Worm (Caenorhabditis elegans): ENCODE data around the gene C43H6.12.
A peak's percentile ranks its signal among the peaks of the same experiment; 100 is the strongest.

The C43H6.12 gene

DNA sequence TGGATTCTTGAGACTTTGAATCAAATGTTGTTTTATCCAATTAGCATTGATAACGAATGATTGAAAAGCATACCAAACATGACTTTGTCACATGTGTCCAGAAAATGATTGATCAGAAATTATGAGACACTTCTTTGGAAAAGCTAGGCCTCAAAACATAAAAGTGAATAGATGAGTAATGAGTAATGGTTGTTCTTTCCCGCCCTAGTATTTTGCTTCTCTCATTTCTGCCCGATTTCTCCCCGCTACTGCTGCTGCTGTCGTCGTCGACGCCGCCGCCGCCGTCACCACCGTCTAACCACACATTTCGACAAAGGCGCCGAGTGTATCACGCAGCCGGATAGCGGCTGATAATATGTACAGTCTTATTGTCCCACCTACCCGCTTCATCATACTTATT, 24.0 kb upstream of the C43H6.12 start, which contains the start of gene F47G3.1:
Gene F47G3.1, plus strand, starts transcription at position 301 of the 400 bp plus-strand sequence.
- TF ChIP-seq dao-5 (tag; optimal IDR thresholded peaks at IDR 0.05) (no peak), W03F9.2 (tag; optimal IDR thresholded peaks at IDR 0.05) (no peak), him-1 (tag; optimal IDR thresholded peaks at IDR 0.05) (no peak)

DNA sequence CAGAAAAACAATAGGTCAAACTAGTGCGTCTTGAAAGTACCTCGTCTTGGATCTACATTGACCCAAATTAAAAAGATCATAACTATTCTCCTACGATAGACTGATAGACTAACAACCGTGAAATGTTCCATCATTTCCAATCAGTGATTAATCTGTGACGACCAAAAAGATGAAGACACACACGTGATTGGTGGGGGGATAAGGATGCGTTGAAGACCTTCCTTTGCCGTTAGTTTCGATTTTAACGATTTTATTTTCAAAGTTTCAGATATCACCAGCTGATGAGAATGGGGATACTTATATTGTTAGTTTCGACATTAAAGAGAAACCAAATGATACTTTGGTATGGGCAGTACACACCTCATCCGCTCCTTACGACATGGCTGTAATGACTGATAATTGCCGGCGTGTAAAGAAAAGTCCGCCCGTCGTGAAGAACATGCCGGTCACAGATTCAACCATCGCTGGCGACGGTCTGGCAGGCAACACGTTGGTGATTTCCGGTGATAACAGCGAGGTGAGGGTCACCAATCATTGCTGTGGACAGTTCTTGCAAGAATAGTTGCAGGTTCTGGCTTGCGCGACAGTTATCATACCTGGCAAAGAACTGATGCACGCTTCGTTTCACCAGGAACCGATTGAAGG, 22.4 kb upstream of the C43H6.12 start:
- no peak for TF ChIP-seq W03F9.2 (tag; optimal IDR thresholded peaks at IDR 0.05)
- TF ChIP-seq dao-5 (tag; optimal IDR thresholded peaks at IDR 0.05), result no peak
- no peak for TF ChIP-seq him-1 (tag; optimal IDR thresholded peaks at IDR 0.05)

DNA sequence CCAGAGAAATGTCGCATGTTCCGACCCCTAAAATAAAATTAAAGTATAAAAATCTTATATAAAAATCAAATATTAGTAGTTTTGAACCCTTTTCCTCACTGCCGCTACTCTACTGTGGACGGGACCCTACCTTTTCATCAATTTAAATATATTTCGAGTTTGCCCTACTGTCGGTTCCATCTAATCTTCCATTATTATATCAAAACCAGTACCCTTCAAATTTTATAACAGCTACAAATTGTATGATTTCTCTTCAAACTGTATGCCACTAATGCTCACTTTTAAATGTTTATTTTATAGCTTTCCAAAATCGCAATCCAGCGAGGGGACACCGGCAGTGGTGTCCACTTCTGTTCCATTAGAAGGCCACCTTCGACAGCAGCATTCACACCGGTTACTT, 14.4 kb upstream of the C43H6.12 start, which contains the start of gene C43H6.6:
Gene C43H6.6, plus strand, starts transcription at position 301 of the 400 bp plus-strand sequence.
- TF ChIP-seq W03F9.2 (tag; optimal IDR thresholded peaks at IDR 0.05), result no peak
- TF ChIP-seq him-1 (tag; optimal IDR thresholded peaks at IDR 0.05), result no peak
- TF ChIP-seq dao-5 (tag; optimal IDR thresholded peaks at IDR 0.05), result no peak

DNA sequence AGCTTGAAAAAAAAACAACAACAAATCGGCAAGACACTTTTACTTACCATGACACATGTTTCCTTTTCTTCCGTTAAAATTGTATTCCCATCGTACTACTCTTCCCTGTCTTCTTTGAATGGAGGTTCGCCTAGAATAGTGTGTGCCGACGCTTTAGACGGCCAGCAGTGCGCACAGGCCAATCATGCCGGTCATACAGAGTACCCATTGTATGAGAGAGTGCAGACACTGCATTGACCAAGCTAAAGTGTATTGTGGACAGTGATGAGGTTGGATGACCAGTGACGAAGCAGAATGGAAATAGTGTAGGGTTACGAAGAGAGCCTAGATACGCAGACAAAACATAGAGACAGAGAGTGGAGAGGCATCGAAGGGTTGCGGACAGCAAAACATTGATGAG, 7.5 kb upstream of the C43H6.12 start, which contains the start of gene dhhc-9:
Gene dhhc-9, minus strand, starts transcription at position 154 of the 400 bp plus-strand sequence.
- TF ChIP-seq him-1 (tag; optimal IDR thresholded peaks at IDR 0.05), result peak; percentile 6
- no peak for TF ChIP-seq W03F9.2 (tag; optimal IDR thresholded peaks at IDR 0.05)

DNA sequence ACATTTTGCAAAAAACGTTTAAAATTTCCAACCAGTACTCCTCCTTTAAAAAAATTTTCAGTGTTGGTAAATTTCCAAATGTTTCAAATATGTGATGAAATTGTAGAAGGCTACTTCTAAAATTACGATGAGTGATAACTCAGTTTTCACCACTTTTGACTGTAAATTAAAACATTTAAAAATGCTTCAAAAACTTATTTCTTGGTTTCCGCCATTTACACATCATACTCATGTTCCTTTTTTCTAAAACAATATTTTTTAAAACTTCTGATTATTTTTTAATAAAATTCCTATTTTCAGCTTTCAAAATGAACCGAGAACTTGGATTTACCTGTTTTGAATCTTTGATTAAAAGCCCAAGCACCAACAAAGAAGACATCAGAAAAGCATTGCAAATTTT, 5.7 kb upstream of the C43H6.12 start, which contains the start of gene C43H6.4:
Gene C43H6.4, plus strand, starts transcription at position 301 of the 400 bp plus-strand sequence.
- TF ChIP-seq W03F9.2 (tag; optimal IDR thresholded peaks at IDR 0.05) (no peak), dao-5 (tag; optimal IDR thresholded peaks at IDR 0.05) (no peak), him-1 (tag; optimal IDR thresholded peaks at IDR 0.05) (no peak)

DNA sequence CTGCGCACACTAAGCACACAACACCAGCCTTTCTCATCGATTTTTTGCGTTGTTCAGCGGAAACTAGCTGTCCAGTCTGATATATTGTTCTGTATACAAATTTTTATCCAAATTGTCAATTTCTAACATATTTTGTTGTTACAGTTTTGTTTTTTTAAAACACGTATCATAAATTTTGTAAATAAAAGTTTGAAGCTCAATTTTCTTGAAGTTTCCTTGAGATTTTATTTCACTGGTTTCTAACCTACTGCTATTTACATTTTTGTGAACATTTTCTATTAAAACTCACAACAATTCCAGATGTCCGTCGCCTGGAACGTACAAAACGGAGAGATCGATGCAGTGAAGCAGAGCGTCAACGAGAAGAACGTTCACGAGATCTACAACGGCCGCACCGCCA, 2.2 kb upstream of the C43H6.12 start, which contains the start of gene mtpn-1:
Gene mtpn-1, plus strand, starts transcription at position 301 of the 400 bp plus-strand sequence.
- TF ChIP-seq him-1 (tag; optimal IDR thresholded peaks at IDR 0.05) (no peak), W03F9.2 (tag; optimal IDR thresholded peaks at IDR 0.05) (no peak), dao-5 (tag; optimal IDR thresholded peaks at IDR 0.05) (no peak)

DNA sequence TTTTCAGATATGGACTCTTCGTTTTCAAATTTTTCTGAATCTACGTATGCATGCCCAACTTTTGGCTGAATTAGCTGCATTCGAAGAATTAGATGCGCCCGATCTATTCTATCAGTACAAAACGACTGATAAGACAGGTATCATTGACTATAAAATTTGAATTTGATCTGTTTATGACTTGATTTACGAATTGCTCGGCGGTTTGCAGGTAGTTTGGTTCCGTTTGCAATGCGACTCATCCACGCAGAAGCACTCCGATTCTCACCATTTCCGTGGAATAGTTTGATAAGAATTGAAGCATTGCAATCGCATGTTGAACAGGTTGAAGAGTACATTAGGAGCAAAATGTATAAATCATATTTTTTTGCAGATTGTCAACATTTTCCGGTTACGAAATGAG, 1.6 kb downstream of the C43H6.12 start:
- TF ChIP-seq dao-5 (tag; optimal IDR thresholded peaks at IDR 0.05) (no peak), W03F9.2 (tag; optimal IDR thresholded peaks at IDR 0.05) (no peak), him-1 (tag; optimal IDR thresholded peaks at IDR 0.05) (no peak)

DNA sequence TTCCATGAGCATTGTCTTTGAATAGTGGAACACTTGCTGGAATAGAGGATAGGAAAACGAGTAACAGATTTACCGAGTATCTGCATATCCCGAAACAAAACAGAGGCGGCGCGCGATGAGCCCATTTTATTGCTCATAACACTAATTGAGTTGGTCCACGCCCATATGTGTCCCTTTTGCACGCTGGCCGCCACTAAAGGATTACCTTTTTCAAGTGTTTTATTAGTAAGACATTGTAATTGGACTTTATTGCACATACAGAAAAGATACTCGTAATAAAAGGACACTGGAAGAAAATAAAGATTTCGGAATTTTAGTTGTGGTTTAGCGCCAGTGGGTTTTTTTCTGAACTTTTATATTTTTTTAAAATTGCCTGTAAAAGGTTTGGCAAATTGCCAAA, 3.9 kb downstream of the C43H6.12 start, which contains the start of gene hlh-15:
Gene hlh-15, minus strand, starts transcription at position 101 of the 400 bp plus-strand sequence.
- TF ChIP-seq dao-5 (tag; optimal IDR thresholded peaks at IDR 0.05) (no peak), W03F9.2 (tag; optimal IDR thresholded peaks at IDR 0.05) (no peak), him-1 (tag; optimal IDR thresholded peaks at IDR 0.05) (no peak)

DNA sequence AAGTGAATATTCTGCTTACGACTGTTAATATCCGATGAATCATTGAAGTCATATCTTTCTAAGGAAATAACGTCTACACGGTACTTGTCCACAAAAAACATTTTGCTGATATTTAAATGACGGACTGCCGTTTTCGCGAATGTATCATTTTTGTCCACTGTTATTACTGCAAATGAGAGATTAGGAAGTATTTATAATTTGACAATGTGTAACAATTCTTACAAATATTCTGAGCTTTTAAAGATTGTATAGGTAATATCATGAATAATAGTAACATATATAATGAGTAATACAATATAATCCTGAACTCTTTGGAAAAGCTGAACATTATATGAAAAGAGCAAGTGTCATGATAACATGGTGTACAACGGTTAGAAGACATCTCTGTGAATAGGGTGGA, 10.4 kb downstream of the C43H6.12 start, which contains the start of gene glr-7:
Gene glr-7, minus strand, starts transcription at position 101 of the 400 bp plus-strand sequence.
- TF ChIP-seq W03F9.2 (tag; optimal IDR thresholded peaks at IDR 0.05), result no peak
- no peak for TF ChIP-seq him-1 (tag; optimal IDR thresholded peaks at IDR 0.05)
- no peak for TF ChIP-seq dao-5 (tag; optimal IDR thresholded peaks at IDR 0.05)

DNA sequence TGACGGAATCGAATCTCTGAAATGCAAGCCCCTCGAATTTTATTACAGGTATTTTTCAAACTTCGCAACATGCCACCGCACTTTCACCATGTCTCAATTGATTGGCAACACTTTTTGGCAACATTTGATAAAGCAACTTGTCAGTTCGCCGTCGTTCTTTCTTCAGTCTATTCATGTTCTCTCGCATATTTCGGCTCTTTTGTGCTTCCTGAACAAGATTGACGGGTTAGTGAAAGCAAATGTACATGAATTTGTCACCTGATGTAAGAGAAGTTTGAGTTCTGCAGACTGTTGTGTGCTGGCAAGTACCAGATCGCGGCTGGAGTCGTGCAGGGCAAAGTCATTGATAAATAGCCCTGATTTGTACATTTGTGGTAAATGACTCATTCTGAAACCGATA, 12.7 kb downstream of the C43H6.12 start:
- TF ChIP-seq him-1 (tag; optimal IDR thresholded peaks at IDR 0.05) (no peak), W03F9.2 (tag; optimal IDR thresholded peaks at IDR 0.05) (no peak), dao-5 (tag; optimal IDR thresholded peaks at IDR 0.05) (no peak)

DNA sequence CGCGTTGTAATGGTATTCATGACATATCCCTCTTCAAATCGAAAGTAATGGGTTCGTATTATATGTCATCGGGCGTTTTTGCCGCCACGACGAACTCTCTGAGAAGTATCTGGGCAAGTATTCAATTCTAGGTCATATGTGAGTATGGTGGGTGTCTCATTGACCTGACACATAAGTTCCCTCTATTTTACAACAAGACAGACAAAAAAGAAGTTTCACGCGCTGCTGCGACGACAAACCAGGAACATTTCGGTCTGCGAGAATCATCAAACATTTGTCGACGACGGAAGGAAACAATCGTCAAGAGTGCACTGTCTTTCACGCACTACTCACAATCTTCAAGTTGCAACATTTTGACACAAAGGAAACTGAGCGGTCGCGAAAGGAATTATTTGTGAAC, 15.9 kb downstream of the C43H6.12 start:
- TF ChIP-seq dao-5 (tag; optimal IDR thresholded peaks at IDR 0.05) (no peak), him-1 (tag; optimal IDR thresholded peaks at IDR 0.05) (no peak), W03F9.2 (tag; optimal IDR thresholded peaks at IDR 0.05) (no peak)

DNA sequence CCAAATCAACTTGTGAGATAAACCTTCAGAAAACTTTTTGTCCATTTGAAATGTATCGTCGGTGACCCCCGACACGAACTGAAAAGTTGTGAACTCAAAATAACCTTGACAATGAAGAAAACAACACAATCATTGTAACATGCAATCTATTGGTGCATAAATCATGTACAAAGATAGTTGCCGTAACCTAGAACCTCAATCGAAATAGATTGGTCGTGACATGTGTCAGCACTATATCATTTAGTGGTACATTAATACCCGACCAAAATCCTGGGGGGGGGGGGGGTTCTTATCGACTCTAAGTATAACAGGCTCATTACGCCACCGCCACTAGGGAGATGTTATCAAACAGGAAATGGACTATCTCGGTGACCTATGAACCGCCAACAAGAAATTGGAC, 17.5 kb downstream of the C43H6.12 start:
- TF ChIP-seq dao-5 (tag; optimal IDR thresholded peaks at IDR 0.05), result no peak
- TF ChIP-seq W03F9.2 (tag; optimal IDR thresholded peaks at IDR 0.05), result no peak
- no peak for TF ChIP-seq him-1 (tag; optimal IDR thresholded peaks at IDR 0.05)

DNA sequence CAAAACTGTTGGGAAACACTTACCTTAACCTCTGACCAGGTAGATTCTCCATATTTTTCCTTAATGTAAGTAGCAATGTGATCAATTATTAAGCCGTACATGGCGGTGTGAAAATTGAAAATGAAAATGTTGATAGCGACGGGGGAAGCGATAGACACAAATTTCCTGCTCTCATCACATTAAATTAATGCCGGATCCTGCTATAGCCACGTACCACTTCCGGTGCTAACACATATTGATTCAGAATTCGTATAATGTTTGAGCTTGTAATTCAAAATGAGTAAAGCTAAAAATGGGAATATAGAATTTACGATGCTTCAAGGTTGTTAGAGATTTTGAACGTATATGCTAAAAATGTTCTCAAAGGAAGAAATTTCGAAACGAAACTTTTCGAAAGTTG, 18.0 kb downstream of the C43H6.12 start, which contains the start of gene gcy-31:
Gene gcy-31, minus strand, starts transcription at position 101 of the 400 bp plus-strand sequence.
- no peak for TF ChIP-seq him-1 (tag; optimal IDR thresholded peaks at IDR 0.05)
- no peak for TF ChIP-seq dao-5 (tag; optimal IDR thresholded peaks at IDR 0.05)
- TF ChIP-seq W03F9.2 (tag; optimal IDR thresholded peaks at IDR 0.05), result no peak

DNA sequence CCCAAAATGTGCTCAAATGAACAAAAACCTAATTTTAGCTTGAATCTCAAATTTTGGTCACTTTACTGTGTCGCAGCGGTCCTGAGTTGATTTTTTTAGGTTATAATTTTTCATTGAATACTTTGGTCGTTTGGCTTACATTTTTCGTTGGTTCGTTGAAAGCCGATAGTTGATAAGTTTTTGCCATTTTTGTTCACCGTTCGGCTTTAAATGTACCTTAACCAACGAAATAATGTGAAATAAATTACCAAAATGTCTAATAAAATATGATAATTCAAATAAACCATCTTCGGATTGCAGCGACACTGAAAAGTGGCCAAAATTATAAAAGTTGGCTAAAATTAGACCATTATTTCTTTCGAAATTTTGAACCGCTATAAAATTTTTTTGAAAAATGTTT, 20.9 kb downstream of the C43H6.12 start:
- no peak for TF ChIP-seq dao-5 (tag; optimal IDR thresholded peaks at IDR 0.05)
- no peak for TF ChIP-seq W03F9.2 (tag; optimal IDR thresholded peaks at IDR 0.05)
- no peak for TF ChIP-seq him-1 (tag; optimal IDR thresholded peaks at IDR 0.05)
